Worm (Caenorhabditis elegans) whole organism, L1 larva: ENCODE measurements around the gene sek-3.

Source experiments
- alr-1 ChIP-seq: fragments of 200-800 bp; sonication (Bioruptor generic); optimal IDR thresholded peaks from 2 replicates; lab custom pipeline; 2018; ENCODE audit warnings: borderline replicate concordance, mild to moderate bottlenecking, missing genetic modification characterization, missing compliant biosample characterization
- aly-2 ChIP-seq: fragments of 150-350 bp; optimal IDR thresholded peaks from 2 replicates; lab custom pipeline; 2014; ENCODE audit warnings: missing biosample characterization, missing genetic modification characterization
- ceh-82 ChIP-seq, 3 experiments: fragments of 150-350 bp in 1 of 3; sonication (generic microtip) in 2 of 3; optimal IDR thresholded peaks; 2 replicates each; lab custom pipeline; 2014 to 2017; ENCODE audit warnings: missing biosample characterization in 3 of 3, missing genetic modification characterization in 3 of 3
- fkh-10 ChIP-seq: sonication (generic microtip); optimal IDR thresholded peaks from 2 replicates; lab custom pipeline; 2017; ENCODE audit warnings: missing biosample characterization, missing genetic modification reagents, missing genetic modification characterization
- hlh-17 ChIP-seq: fragments of 200-800 bp; sonication (Bioruptor generic); optimal IDR thresholded peaks from 2 replicates; lab custom pipeline; 2018; ENCODE audit warnings: missing genetic modification characterization, mild to moderate bottlenecking, missing compliant biosample characterization, moderate library complexity, borderline replicate concordance
- nhr-237 ChIP-seq: fragments of 150-350 bp; optimal IDR thresholded peaks from 2 replicates; lab custom pipeline; 2014; ENCODE audit warnings: missing biosample characterization, missing genetic modification characterization
- nhr-28 ChIP-seq: fragments of 150-350 bp; optimal IDR thresholded peaks from 2 replicates; lab custom pipeline; 2014; ENCODE audit warnings: missing biosample characterization, missing genetic modification characterization
- nhr-77 ChIP-seq: fragments of 150-350 bp; optimal IDR thresholded peaks from 2 replicates; lab custom pipeline; 2014; ENCODE audit warnings: missing biosample characterization, missing genetic modification characterization
- rnt-1 ChIP-seq: sonication (generic microtip); optimal IDR thresholded peaks from 2 replicates; lab custom pipeline; 2016; ENCODE audit warnings: mild to moderate bottlenecking, missing genetic modification characterization, moderate library complexity, missing compliant biosample characterization
- snpc-4 ChIP-seq: fragments of 150-350 bp; optimal IDR thresholded peaks from 2 replicates; lab custom pipeline; 2014; ENCODE audit warnings: missing biosample characterization, missing genetic modification characterization
- sox-4 ChIP-seq: sonication (generic microtip); optimal IDR thresholded peaks from 2 replicates; lab custom pipeline; 2016; ENCODE audit warnings: missing genetic modification characterization, missing compliant biosample characterization
- unc-130 ChIP-seq: fragments of 150-350 bp; optimal IDR thresholded peaks from 2 replicates; lab custom pipeline; 2017; ENCODE audit warnings: missing biosample characterization, missing genetic modification characterization, inconsistent platforms
- zag-1 ChIP-seq: fragments of 150-350 bp; optimal IDR thresholded peaks from 2 replicates; lab custom pipeline; 2014; ENCODE audit warnings: missing biosample characterization, missing genetic modification characterization
- ztf-4 ChIP-seq: fragments of 150-350 bp; optimal IDR thresholded peaks from 2 replicates; lab custom pipeline; 2014; ENCODE audit warnings: missing biosample characterization, missing genetic modification characterization

DNA sequence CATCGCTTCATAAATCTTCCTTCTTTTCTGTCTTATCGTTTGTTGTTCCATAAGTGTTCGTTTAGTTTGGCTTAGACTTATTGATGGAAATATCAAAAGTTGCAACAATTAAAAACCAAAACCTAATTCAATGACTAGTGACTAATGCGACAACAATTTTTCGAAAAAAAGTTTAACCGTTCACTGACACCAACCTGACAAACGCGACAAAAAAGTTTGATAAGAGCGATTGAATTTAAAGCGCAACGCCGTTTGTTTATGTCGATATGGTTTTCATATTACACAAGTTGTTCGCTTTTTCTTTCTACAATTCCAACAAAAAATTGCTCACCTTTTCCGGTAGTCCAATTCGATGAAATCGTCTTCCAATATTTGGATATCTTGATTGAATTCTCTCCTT is 38.6 kb upstream of the sek-3 start:
- no peak for TF ChIP-seq nhr-28 (tag; lab: Kevin White, UChicago)
- no peak for TF ChIP-seq zag-1 (tag; lab: Kevin White, UChicago)
- TF ChIP-seq sox-4 = no peak
- TF ChIP-seq nhr-77 (tag; lab: Kevin White, UChicago) = no peak
- TF ChIP-seq ztf-4 (tag; lab: Kevin White, UChicago) = no peak
- TF ChIP-seq fkh-10 (GFP tag; lab: Kevin White, UChicago) = no peak
- TF ChIP-seq rnt-1 (tag; lab: Kevin White, UChicago) = no peak
- TF ChIP-seq hlh-17 = no peak
- TF ChIP-seq aly-2 = no peak
- no peak for TF ChIP-seq snpc-4 (tag; lab: Kevin White, UChicago)
- no peak for TF ChIP-seq unc-130 (tag; lab: Kevin White, UChicago)
- TF ChIP-seq alr-1 (tag; lab: Kevin White, UChicago) = no peak
- no peak for TF ChIP-seq nhr-237 (tag; lab: Kevin White, UChicago)
- no peak for TF ChIP-seq ceh-82 (tag; optimal IDR thresholded peaks at IDR 0.05; lab: Kevin White, UChicago)
